Fruit fly (Drosophila melanogaster) whole organism, embryonic: ENCODE data around the gene BomBc3.

Experiments
- CG10462 ChIP-seq: fragments of 200-800 bp; sonication (Bioruptor generic); optimal IDR thresholded peaks from 2 replicates; lab custom pipeline; 2016; ENCODE audit warnings: missing biosample characterization, missing genetic modification characterization
- CG11247 ChIP-seq: fragments of 200-800 bp; sonication (Bioruptor generic); IDR thresholded peaks from 2 replicates; pipeline ENCODE4 v1.3.6; 2022; ENCODE audit warnings: missing biosample characterization, missing genetic modification characterization
- CG12219 ChIP-seq: fragments of 200-800 bp; sonication (Bioruptor generic); optimal IDR thresholded peaks from 3 replicates; lab custom pipeline; 2018; ENCODE audit warnings: missing biosample characterization, mild to moderate bottlenecking, missing genetic modification characterization
- CG1233 ChIP-seq: fragments of 200-800 bp; sonication (Bioruptor generic); optimal IDR thresholded peaks from 4 replicates; lab custom pipeline; 2018; ENCODE audit warnings: missing biosample characterization, mild to moderate bottlenecking, missing genetic modification characterization
- CG12391 ChIP-seq: fragments of 200-800 bp; sonication (Bioruptor generic); optimal IDR thresholded peaks from 3 replicates; lab custom pipeline; 2018; ENCODE audit warnings: missing biosample characterization, mild to moderate bottlenecking, missing genetic modification characterization, moderate library complexity
- CG12659 ChIP-seq: fragments of 200-800 bp; sonication (Bioruptor generic); optimal IDR thresholded peaks from 3 replicates; lab custom pipeline; 2017; ENCODE audit warnings: mild to moderate bottlenecking, missing biosample characterization, missing genetic modification reagents, missing genetic modification characterization
- CG14441 ChIP-seq: fragments of 200-800 bp; sonication (Bioruptor generic); IDR thresholded peaks from 2 replicates; pipeline ENCODE4 v1.3.6; 2022; ENCODE audit warnings: missing biosample characterization, missing genetic modification characterization
- CG15479 ChIP-seq: fragments of 200-800 bp; sonication (Bioruptor generic); optimal IDR thresholded peaks from 3 replicates; lab custom pipeline; 2019; ENCODE audit warnings: missing biosample characterization, mild to moderate bottlenecking, missing genetic modification characterization, moderate library complexity
- CG16863 ChIP-seq: fragments of 200-800 bp; sonication (Bioruptor generic); optimal IDR thresholded peaks from 3 replicates; lab custom pipeline; 2016; ENCODE audit warnings: missing biosample characterization, missing genetic modification characterization
- CG17912 ChIP-seq: fragments of 200-800 bp; sonication (Bioruptor generic); optimal IDR thresholded peaks from 2 replicates; lab custom pipeline; 2018; ENCODE audit warnings: missing biosample characterization, mild to moderate bottlenecking, missing genetic modification characterization
- CG2712 ChIP-seq: fragments of 200-800 bp; optimal IDR thresholded peaks from 3 replicates; lab custom pipeline; 2019; ENCODE audit warnings: missing biosample characterization, mild to moderate bottlenecking, missing genetic modification characterization, moderate library complexity
- CG34422 ChIP-seq: fragments of 200-800 bp; sonication (Bioruptor generic); IDR thresholded peaks from 3 replicates; pipeline ENCODE4 v1.3.6; 2022; ENCODE audit warnings: missing biosample characterization, missing genetic modification characterization
- CG4360 ChIP-seq: fragments of 200-800 bp; sonication (Bioruptor generic); IDR thresholded peaks from 2 replicates; pipeline ENCODE4 v1.3.6; 2022; ENCODE audit warnings: missing biosample characterization, missing genetic modification characterization
- CG7372 ChIP-seq: fragments of 200-800 bp; sonication (Bioruptor generic); IDR thresholded peaks from 2 replicates; pipeline ENCODE4 v1.3.6; 2022; ENCODE audit warnings: missing biosample characterization, missing genetic modification characterization
- CG8924 ChIP-seq: fragments of 200-800 bp; optimal IDR thresholded peaks from 3 replicates; lab custom pipeline; 2019; ENCODE audit warnings: missing biosample characterization, mild to moderate bottlenecking, missing genetic modification characterization, moderate library complexity
- Camta ChIP-seq: fragments of 200-800 bp; sonication (Bioruptor generic); optimal IDR thresholded peaks from 2 replicates; lab custom pipeline; 2016; ENCODE audit warnings: missing biosample characterization, missing genetic modification characterization
- D ChIP-seq, 2 experiments: fragments of 200-800 bp in 1 of 2; fragments of >200 bp in 1 of 2; sonication (Bioruptor generic) in 1 of 2; optimal IDR thresholded peaks; 2 replicates in 1 of 2; 3 replicates in 1 of 2; lab custom pipeline; 2017; ENCODE audit warnings: mild to moderate bottlenecking in 1 of 2, missing biosample characterization in 1 of 2, missing genetic modification characterization in 1 of 2, missing genetic modification reagents in 1 of 2
- Dbx ChIP-seq: fragments of 200-800 bp; sonication (Bioruptor generic); IDR thresholded peaks from 3 replicates; pipeline ENCODE4 v1.3.6; 2022; ENCODE audit warnings: missing biosample characterization, missing genetic modification characterization
- Dfd ChIP-seq, 2 experiments: fragments of >200 bp; optimal IDR thresholded peaks; 2 replicates each; lab custom pipeline; 2017; ENCODE audit warnings: missing biosample characterization in 2 of 2, missing genetic modification characterization in 2 of 2
- Doc3 ChIP-seq: fragments of 200-800 bp; sonication (Bioruptor generic); IDR thresholded peaks from 3 replicates; pipeline ENCODE4 v1.3.6; 2022; ENCODE audit warnings: missing biosample characterization, missing genetic modification characterization; ENCODE audit not compliant: partially characterized antibody
- E2f2 ChIP-seq: fragments of 200-800 bp; sonication (Bioruptor generic); IDR thresholded peaks from 2 replicates; pipeline ENCODE4 v1.3.6; 2022; ENCODE audit warnings: missing biosample characterization, missing genetic modification characterization
- Elba2 ChIP-seq: fragments of 200-800 bp; sonication (Bioruptor generic); optimal IDR thresholded peaks from 3 replicates; lab custom pipeline; 2016; ENCODE audit warnings: missing biosample characterization, missing genetic modification characterization
- HHEX ChIP-seq: fragments of 200-800 bp; sonication (Bioruptor generic); optimal IDR thresholded peaks from 3 replicates; lab custom pipeline; 2017; ENCODE audit warnings: missing biosample characterization, mild to moderate bottlenecking, missing genetic modification characterization, missing genetic modification reagents
- HLH54F ChIP-seq: fragments of 200-800 bp; sonication (Bioruptor generic); optimal IDR thresholded peaks from 3 replicates; lab custom pipeline; 2016; ENCODE audit warnings: missing biosample characterization, missing genetic modification characterization
- Hmr ChIP-seq: fragments of 200-800 bp; sonication (Bioruptor generic); optimal IDR thresholded peaks from 3 replicates; lab custom pipeline; 2017; ENCODE audit warnings: mild to moderate bottlenecking, missing biosample characterization, missing genetic modification reagents, missing genetic modification characterization
- Lpt ChIP-seq: fragments of >200 bp; optimal IDR thresholded peaks from 2 replicates; lab custom pipeline; 2018; ENCODE audit warnings: missing biosample characterization, missing genetic modification characterization
- Mad ChIP-seq: fragments of 200-800 bp; sonication (Bioruptor generic); optimal IDR thresholded peaks from 2 replicates; lab custom pipeline; 2016; ENCODE audit warnings: missing biosample characterization, missing genetic modification characterization
- Mrtf ChIP-seq: fragments of 200-800 bp; sonication (Bioruptor generic); IDR thresholded peaks from 3 replicates; pipeline ENCODE4 v1.3.6; 2022; ENCODE audit warnings: missing biosample characterization, missing genetic modification characterization
- Myb ChIP-seq: fragments of 200-800 bp; sonication (Bioruptor generic); optimal IDR thresholded peaks from 2 replicates; lab custom pipeline; 2016; ENCODE audit warnings: missing biosample characterization, missing genetic modification characterization
- NFAT ChIP-seq: fragments of 200-800 bp; sonication (Bioruptor generic); IDR thresholded peaks from 2 replicates; pipeline ENCODE4 v1.3.6; 2022; ENCODE audit warnings: missing biosample characterization, missing genetic modification characterization
- Opbp ChIP-seq: fragments of 200-800 bp; sonication (Bioruptor generic); IDR thresholded peaks from 3 replicates; pipeline ENCODE4 v1.3.6; 2022; ENCODE audit warnings: missing biosample characterization, missing genetic modification characterization; ENCODE audit not compliant: partially characterized antibody
- Optix ChIP-seq: fragments of 200-800 bp; sonication (Bioruptor generic); IDR thresholded peaks from 3 replicates; pipeline ENCODE4 v1.3.6; 2022; ENCODE audit warnings: missing biosample characterization, missing genetic modification characterization
- Rx ChIP-seq: fragments of 200-800 bp; sonication (Bioruptor generic); IDR thresholded peaks from 2 replicates; pipeline ENCODE4 v1.3.6; 2022; ENCODE audit warnings: missing biosample characterization, missing genetic modification characterization
- Ssrp ChIP-seq: fragments of 200-800 bp; sonication (Bioruptor generic); optimal IDR thresholded peaks from 2 replicates; lab custom pipeline; 2018; ENCODE audit warnings: missing biosample characterization, mild to moderate bottlenecking, missing genetic modification characterization, moderate library complexity
- ac ChIP-seq: fragments of 200-800 bp; sonication (Bioruptor generic); optimal IDR thresholded peaks from 3 replicates; lab custom pipeline; 2017; ENCODE audit warnings: missing biosample characterization, mild to moderate bottlenecking, missing genetic modification characterization
- chn ChIP-seq: fragments of 200-800 bp; sonication (Bioruptor generic); optimal IDR thresholded peaks from 2 replicates; lab custom pipeline; 2016; ENCODE audit warnings: missing biosample characterization, missing genetic modification characterization
- dmrt11E ChIP-seq: fragments of 200-800 bp; sonication (Bioruptor generic); optimal IDR thresholded peaks from 3 replicates; lab custom pipeline; 2018; ENCODE audit warnings: missing biosample characterization, mild to moderate bottlenecking, missing genetic modification characterization, moderate library complexity
- hbn ChIP-seq: fragments of 200-800 bp; sonication (Bioruptor generic); IDR thresholded peaks from 2 replicates; pipeline ENCODE4 v1.3.6; 2022; ENCODE audit warnings: missing biosample characterization, missing genetic modification characterization; ENCODE audit not compliant: partially characterized antibody
- ind ChIP-seq: fragments of 200-800 bp; sonication (Bioruptor generic); optimal IDR thresholded peaks from 3 replicates; lab custom pipeline; 2016; ENCODE audit warnings: missing biosample characterization, missing genetic modification characterization
- kah ChIP-seq: fragments of 200-800 bp; sonication (Bioruptor generic); optimal IDR thresholded peaks from 2 replicates; lab custom pipeline; 2018; ENCODE audit warnings: missing biosample characterization, mild to moderate bottlenecking, missing genetic modification characterization
- mirr ChIP-seq: fragments of 200-800 bp; sonication (Bioruptor generic); optimal IDR thresholded peaks from 3 replicates; lab custom pipeline; 2018; ENCODE audit warnings: missing biosample characterization, mild to moderate bottlenecking, missing genetic modification characterization
- nerfin-2 ChIP-seq: fragments of 200-800 bp; sonication (Bioruptor generic); IDR thresholded peaks from 2 replicates; pipeline ENCODE4 v1.3.6; 2022; ENCODE audit warnings: missing biosample characterization, missing genetic modification characterization; ENCODE audit not compliant: partially characterized antibody
- oc ChIP-seq: fragments of 200-800 bp; sonication (Bioruptor generic); optimal IDR thresholded peaks from 2 replicates; lab custom pipeline; 2018; ENCODE audit warnings: missing biosample characterization, mild to moderate bottlenecking, missing genetic modification characterization, moderate library complexity
- sisA ChIP-seq: fragments of 200-800 bp; sonication (Bioruptor generic); IDR thresholded peaks from 2 replicates; pipeline ENCODE4 v1.3.6; 2022; ENCODE audit warnings: missing biosample characterization, missing genetic modification characterization
- stc ChIP-seq: fragments of 200-800 bp; sonication (Bioruptor generic); IDR thresholded peaks from 2 replicates; pipeline ENCODE4 v1.3.6; 2022; ENCODE audit warnings: missing biosample characterization, missing genetic modification characterization
- tll ChIP-seq, 2 experiments: fragments of 200-800 bp in 1 of 2; fragments of >200 bp in 1 of 2; sonication (Bioruptor generic) in 1 of 2; optimal IDR thresholded peaks; 2 replicates each; lab custom pipeline; 2017 to 2019; ENCODE audit warnings: missing biosample characterization in 2 of 2, missing genetic modification characterization in 2 of 2, mild to moderate bottlenecking in 1 of 2, moderate library complexity in 1 of 2
- ttk ChIP-seq: fragments of 200-800 bp; sonication (Bioruptor generic); IDR thresholded peaks from 2 replicates; pipeline ENCODE4 v2.1.2; 2022; ENCODE audit warnings: missing biosample characterization, missing genetic modification characterization
- tup ChIP-seq: fragments of 200-800 bp; sonication (Bioruptor generic); optimal IDR thresholded peaks from 2 replicates; lab custom pipeline; 2016; ENCODE audit warnings: missing biosample characterization, mild to moderate bottlenecking, missing genetic modification characterization, moderate library complexity
- twi ChIP-seq: fragments of 200-800 bp; optimal IDR thresholded peaks from 2 replicates; lab custom pipeline; 2019; ENCODE audit warnings: missing biosample characterization, mild to moderate bottlenecking, missing genetic modification characterization, moderate library complexity
- z ChIP-seq: fragments of 200-800 bp; sonication (Bioruptor generic); IDR thresholded peaks from 3 replicates; pipeline ENCODE4 v1.3.6; 2022; ENCODE audit warnings: missing biosample characterization, missing genetic modification characterization
- zfh1 ChIP-seq: fragments of 200-800 bp; sonication (Bioruptor generic); IDR thresholded peaks from 3 replicates; pipeline ENCODE4 v1.3.6; 2022; ENCODE audit warnings: missing biosample characterization, missing genetic modification characterization

The BomBc3 gene

DNA sequence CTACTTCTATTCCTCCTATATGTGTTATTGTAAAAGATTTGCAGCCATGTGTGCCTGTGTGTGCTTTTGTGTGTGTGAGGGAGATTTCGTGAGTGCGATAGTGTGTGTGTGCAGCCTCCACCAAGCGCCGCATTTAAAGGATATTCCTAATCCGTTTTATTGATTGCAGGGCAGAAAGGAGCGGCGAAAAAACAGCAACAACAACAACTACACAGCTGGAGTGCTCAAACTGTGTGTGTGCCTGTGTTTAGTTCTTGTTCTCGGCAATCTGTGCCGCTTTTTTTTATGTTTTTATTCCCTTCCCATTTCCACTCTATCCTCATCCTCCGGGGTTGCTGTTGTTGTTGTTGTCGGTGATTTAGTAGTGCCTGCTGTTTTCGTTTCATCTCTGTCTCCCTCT, 47.6 kb downstream of the BomBc3 start (continued):
- TF ChIP-seq Ssrp (tag; lab: Kevin White, UChicago) (no peak), CG8924 (peak; percentile 37), tll (GFP tag; optimal IDR thresholded peaks at IDR 0.05; lab: Kevin White, UChicago) (peak in 1 of 2 experiments; percentile 27), E2f2 (GFP tag; lab: Robert Waterston, UW) (no peak), ac (GFP tag; lab: Kevin White, UChicago) (no peak), CG16863 (GFP tag; lab: Kevin White, UChicago) (no peak), chn (GFP tag; lab: Kevin White, UChicago) (no peak), mirr (GFP tag; lab: Kevin White, UChicago) (no peak), Dfd (GFP tag; optimal IDR thresholded peaks at IDR 0.05; lab: Kevin White, UChicago) (no peak), CG10462 (GFP tag; lab: Kevin White, UChicago) (no peak), nerfin-2 (GFP tag; lab: Robert Waterston, UW) (no peak), CG7372 (GFP tag; lab: Robert Waterston, UW) (no peak), D (optimal IDR thresholded peaks at IDR 0.05; lab: Kevin White, UChicago) (peak; percentile 65), D (GFP tag; optimal IDR thresholded peaks at IDR 0.05; lab: Kevin White, UChicago) (no peak), ind (GFP tag; lab: Kevin White, UChicago) (no peak), Camta (GFP tag; lab: Kevin White, UChicago) (no peak), tup (GFP tag; lab: Kevin White, UChicago) (no peak), dmrt11E (tag; lab: Kevin White, UChicago) (no peak), hbn (GFP tag; lab: Robert Waterston, UW) (no peak), zfh1 (GFP tag; lab: Robert Waterston, UW) (no peak), stc (GFP tag; lab: Robert Waterston, UW) (no peak), CG11247 (GFP tag; lab: Robert Waterston, UW) (no peak), Hmr (GFP tag; lab: Kevin White, UChicago) (no peak), CG1233 (GFP tag; lab: Kevin White, UChicago) (no peak), Myb (no peak), sisA (GFP tag; lab: Robert Waterston, UW) (no peak), Lpt (GFP tag; lab: Kevin White, UChicago) (no peak), HLH54F (GFP tag; lab: Kevin White, UChicago) (no peak), Dbx (no peak), CG17912 (GFP tag; lab: Kevin White, UChicago) (no peak), Doc3 (GFP tag; lab: Robert Waterston, UW) (no peak), Opbp (GFP tag; lab: Robert Waterston, UW) (no peak), CG12659 (GFP tag; lab: Kevin White, UChicago) (no peak), CG4360 (GFP tag; lab: Robert Waterston, UW) (peak; percentile 99), Mad (no peak), kah (no peak), HHEX (no peak), oc (peak; percentile 42), CG12391 (no peak), CG14441 (no peak), Elba2 (GFP tag; lab: Kevin White, UChicago) (no peak), Optix (GFP tag; lab: Robert Waterston, UW) (no peak), CG2712 (tag; lab: Kevin White, UChicago) (no peak), CG34422 (GFP tag; lab: Robert Waterston, UW) (no peak), NFAT (GFP tag; lab: Robert Waterston, UW) (no peak), CG12219 (GFP tag; lab: Kevin White, UChicago) (no peak), CG15479 (GFP tag; lab: Kevin White, UChicago) (peak; percentile 8), Rx (GFP tag; lab: Robert Waterston, UW) (no peak), z (GFP tag; lab: Robert Waterston, UW) (0 out of 3 replicates have a peak, but pooled peaks have one; percentile 38), twi (tag; lab: Kevin White, UChicago) (peak; percentile 76), ttk (GFP tag; lab: Robert Waterston, UW) (no peak), Mrtf (GFP tag; lab: Robert Waterston, UW) (no peak)
